Worm (Caenorhabditis elegans): Measurements from ENCODE around the gene Y57G7A.1.

Gene Y57G7A.1

ce11 chrII:1301554-1301953, 3.3 kb downstream of the Y57G7A.1 start, which contains the start of gene glb-31:
Gene glb-31, minus strand, starts transcription at chrII:1301654.
- TF ChIP-seq hmg-11 (tag; optimal IDR thresholded peaks at IDR 0.05), result no peak
- TF ChIP-seq fkh-10 (GFP tag; optimal IDR thresholded peaks at IDR 0.05), result no peak
- TF ChIP-seq nhr-23 (tag; optimal IDR thresholded peaks at IDR 0.05), result no peak
- TF ChIP-seq tbx-2 (tag; optimal IDR thresholded peaks at IDR 0.05), result no peak
- TF ChIP-seq daf-12 (tag; optimal IDR thresholded peaks at IDR 0.05), result no peak
- TF ChIP-seq nhr-11 (tag; optimal IDR thresholded peaks at IDR 0.05), result no peak
- TF ChIP-seq ceh-28 (tag; optimal IDR thresholded peaks at IDR 0.05), result no peak
- TF ChIP-seq pha-4 (tag; optimal IDR thresholded peaks at IDR 0.05), result no peak
- no peak for TF ChIP-seq nhr-28 (tag; optimal IDR thresholded peaks at IDR 0.05)
- TF ChIP-seq nhr-67 (tag; optimal IDR thresholded peaks at IDR 0.05), result no peak
- no peak for TF ChIP-seq aly-2 (tag; optimal IDR thresholded peaks at IDR 0.05)
- no peak for TF ChIP-seq eor-1 (tag; optimal IDR thresholded peaks at IDR 0.05)

DNA sequence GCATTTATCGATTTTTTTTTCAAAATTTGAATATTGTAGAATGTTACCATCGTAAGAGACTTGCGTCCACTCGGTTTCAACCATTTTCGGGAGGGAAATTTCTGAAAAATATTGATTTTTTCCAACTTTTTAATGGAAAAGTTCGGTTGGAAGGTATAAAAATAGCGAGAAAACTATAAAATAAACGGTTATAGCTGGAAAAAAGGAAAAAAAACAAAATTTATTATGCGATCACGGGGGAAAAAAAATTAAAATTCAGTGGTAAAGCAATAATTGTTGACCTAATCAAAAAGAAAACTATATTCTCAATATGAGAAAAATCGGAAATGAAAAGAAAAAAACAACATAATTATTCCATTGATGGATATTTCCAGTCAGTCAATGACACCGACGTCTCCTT, 7.8 kb downstream of the Y57G7A.1 start, which contains the start of gene emc-2:
emc-2 (minus strand) TSS at position 101 of the 400 bp plus-strand sequence.
- no peak for TF ChIP-seq jun-1 (tag; optimal IDR thresholded peaks at IDR 0.05)
- no peak for TF ChIP-seq nhr-43 (tag; optimal IDR thresholded peaks at IDR 0.05; ENCODE audit: poor library complexity, severe bottlenecking)
- no peak for TF ChIP-seq nhr-67 (tag; optimal IDR thresholded peaks at IDR 0.05)
- no peak for TF ChIP-seq snpc-4 (tag; optimal IDR thresholded peaks at IDR 0.05)
- TF ChIP-seq nhr-28 (tag; optimal IDR thresholded peaks at IDR 0.05), result no peak
- TF ChIP-seq elt-1 (tag; optimal IDR thresholded peaks at IDR 0.05), result no peak

ce11 chrII:1306550-1306949, 8.3 kb downstream of the Y57G7A.1 start:
- TF ChIP-seq hmg-11 (tag; optimal IDR thresholded peaks at IDR 0.05) (no peak), lin-39 (tag; optimal IDR thresholded peaks at IDR 0.05) (no peak), elt-1 (tag; optimal IDR thresholded peaks at IDR 0.05) (no peak), unc-39 (tag; optimal IDR thresholded peaks at IDR 0.05) (no peak), nhr-28 (tag; optimal IDR thresholded peaks at IDR 0.05) (no peak), daf-12 (tag; optimal IDR thresholded peaks at IDR 0.05) (no peak), elt-2 (tag; optimal IDR thresholded peaks at IDR 0.05) (no peak), ceh-82 (tag; optimal IDR thresholded peaks at IDR 0.05) (no peak), fkh-2 (tag; optimal IDR thresholded peaks at IDR 0.05) (no peak), ceh-28 (tag; optimal IDR thresholded peaks at IDR 0.05) (no peak), nhr-67 (tag; optimal IDR thresholded peaks at IDR 0.05) (no peak), tbx-2 (tag; optimal IDR thresholded peaks at IDR 0.05) (no peak), nhr-12 (tag; optimal IDR thresholded peaks at IDR 0.05) (no peak), mml-1 (tag; optimal IDR thresholded peaks at IDR 0.05) (no peak)

DNA sequence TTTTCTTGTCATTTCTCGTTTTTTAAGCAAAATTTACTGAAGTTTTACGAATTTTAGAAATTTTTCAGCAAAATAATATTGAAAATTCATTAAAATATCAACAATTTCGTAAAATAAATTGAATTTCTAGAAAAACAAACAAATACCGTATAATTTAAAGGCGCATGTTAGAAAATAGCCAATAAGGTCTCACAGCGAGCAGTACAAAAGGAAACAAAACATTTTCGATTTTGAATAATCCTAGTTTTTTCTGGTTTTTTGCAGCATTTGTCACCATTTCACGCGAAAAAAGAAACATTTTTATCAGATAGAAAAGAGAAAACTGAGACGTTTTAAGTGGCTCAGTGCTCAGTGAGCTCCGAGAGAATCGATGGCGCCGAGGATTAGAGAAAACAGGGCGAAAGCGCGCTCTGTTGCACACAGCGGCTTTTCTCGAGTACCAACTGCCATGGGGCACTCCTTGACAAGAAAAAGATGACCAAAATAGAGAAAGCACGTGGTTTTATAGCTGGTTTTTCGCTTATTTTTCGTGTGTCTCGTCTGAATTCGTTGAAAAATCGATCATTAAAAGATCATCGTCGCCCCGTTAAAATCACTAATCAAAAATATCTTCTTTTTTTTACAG, 11.7 kb downstream of the Y57G7A.1 start, which contains the start of the genes alh-6 and fcho-1:
alh-6 (minus strand) TSS at position 242 of the 625 bp plus-strand sequence.
fcho-1 (plus strand) TSS at position 624 of the 625 bp plus-strand sequence.
- no peak for TF ChIP-seq ztf-4 (tag; optimal IDR thresholded peaks at IDR 0.05)
- TF ChIP-seq hmg-11 (tag; optimal IDR thresholded peaks at IDR 0.05), result peak; percentile 14
- TF ChIP-seq nhr-28 (tag; optimal IDR thresholded peaks at IDR 0.05), result no peak
- peak; percentile 6 for TF ChIP-seq ama-1 (optimal IDR thresholded peaks at IDR 0.05)
- peak; percentile 13 for TF ChIP-seq lsy-12 (tag; optimal IDR thresholded peaks at IDR 0.05)
- TF ChIP-seq nfya-1 (tag; optimal IDR thresholded peaks at IDR 0.05; ENCODE audit: insufficient read depth), result peak; percentile 46
- TF ChIP-seq lin-39 (tag; optimal IDR thresholded peaks at IDR 0.05), result peak; percentile 58
- TF ChIP-seq pha-4 (tag; optimal IDR thresholded peaks at IDR 0.05), result peak; percentile 42
- TF ChIP-seq lin-15B (tag; optimal IDR thresholded peaks at IDR 0.05), result peak; percentile 71

DNA sequence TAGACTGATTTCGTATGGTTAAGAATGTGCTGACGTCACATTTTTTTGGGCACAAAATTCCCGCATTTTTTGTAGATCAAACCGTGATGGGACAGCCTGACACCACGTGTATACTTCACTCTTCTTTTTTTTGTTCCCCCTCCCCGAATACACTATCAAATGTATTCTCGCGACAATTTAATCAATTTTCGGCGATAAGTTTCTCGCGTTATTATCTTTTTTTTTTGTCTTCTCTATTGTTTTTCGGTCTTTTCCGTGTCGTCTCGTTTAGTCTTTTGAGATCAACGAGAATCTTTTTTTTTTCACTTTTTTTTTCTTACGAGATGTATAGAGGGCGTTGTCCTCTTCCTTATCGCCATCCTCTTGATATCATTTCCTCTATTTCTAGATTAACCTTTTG, 17.0 kb downstream of the Y57G7A.1 start:
- no peak for TF ChIP-seq ceh-16 (tag; optimal IDR thresholded peaks at IDR 0.05)
- TF ChIP-seq elt-2 (tag; optimal IDR thresholded peaks at IDR 0.05), result peak; percentile 52
- no peak for TF ChIP-seq unc-39 (tag; optimal IDR thresholded peaks at IDR 0.05)
- TF ChIP-seq elt-3 (tag; optimal IDR thresholded peaks at IDR 0.05), result peak in 1 of 3 experiments; percentile 5
- no peak for TF ChIP-seq skn-1 (tag; optimal IDR thresholded peaks at IDR 0.05)
- no peak for TF ChIP-seq lin-15B (tag; optimal IDR thresholded peaks at IDR 0.05)

DNA sequence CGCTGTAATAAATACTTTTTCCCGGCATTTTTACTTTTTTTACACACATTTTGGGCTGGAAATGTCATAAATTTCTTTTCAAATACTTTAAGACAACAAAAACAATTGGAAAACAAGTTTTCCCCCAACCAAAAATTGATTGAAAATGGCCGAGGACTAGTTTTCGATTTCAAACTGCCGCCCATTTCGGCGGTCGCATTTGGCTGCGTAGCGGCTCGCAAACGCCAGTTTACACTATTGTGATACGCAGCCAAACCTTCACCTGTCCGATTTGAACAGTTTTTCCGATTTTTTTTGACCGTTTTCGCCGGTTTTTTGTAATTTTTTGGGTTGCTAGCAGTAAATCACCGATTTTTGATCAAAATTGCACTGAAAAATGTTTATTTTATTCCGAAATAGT, 22.1 kb downstream of the Y57G7A.1 start:
- TF ChIP-seq nhr-25 (tag; optimal IDR thresholded peaks at IDR 0.05) (peak; percentile 99), ztf-11 (tag; optimal IDR thresholded peaks at IDR 0.05) (no peak), lin-15B (tag; optimal IDR thresholded peaks at IDR 0.05) (peak; percentile 97), ceh-16 (tag; optimal IDR thresholded peaks at IDR 0.05) (peak; percentile 15), ama-1 (optimal IDR thresholded peaks at IDR 0.05) (peak; percentile 85), aly-2 (tag; optimal IDR thresholded peaks at IDR 0.05) (peak; percentile 80), ceh-28 (tag; optimal IDR thresholded peaks at IDR 0.05) (peak; percentile 85), mml-1 (tag; optimal IDR thresholded peaks at IDR 0.05) (no peak), mdl-1 (tag; optimal IDR thresholded peaks at IDR 0.05) (no peak), hmg-11 (tag; optimal IDR thresholded peaks at IDR 0.05) (peak; percentile 61), pha-4 (tag; optimal IDR thresholded peaks at IDR 0.05) (peak; percentile 98), lsy-12 (tag; optimal IDR thresholded peaks at IDR 0.05) (peak; percentile 100), egl-27 (tag; optimal IDR thresholded peaks at IDR 0.05) (peak; percentile 66), nhr-77 (tag; optimal IDR thresholded peaks at IDR 0.05) (peak; percentile 75), eor-1 (tag; optimal IDR thresholded peaks at IDR 0.05) (no peak), fkh-10 (GFP tag; optimal IDR thresholded peaks at IDR 0.05) (peak; percentile 77), unc-39 (tag; optimal IDR thresholded peaks at IDR 0.05) (no peak), skn-1 (tag; optimal IDR thresholded peaks at IDR 0.05) (peak; percentile 84), sea-2 (GFP tag; optimal IDR thresholded peaks at IDR 0.05) (no peak), zag-1 (tag; optimal IDR thresholded peaks at IDR 0.05) (no peak), ceh-9 (tag; optimal IDR thresholded peaks at IDR 0.05) (no peak), lin-39 (tag; optimal IDR thresholded peaks at IDR 0.05) (peak; percentile 95), nhr-12 (tag; optimal IDR thresholded peaks at IDR 0.05) (no peak)
